Worm (Caenorhabditis elegans) whole organism, mixed stage, embryonic: Measurements from ENCODE around the gene ZC262.7.

Experiments
- ces-1 ChIP-seq: fragments of 150-350 bp; optimal IDR thresholded peaks from 2 replicates; lab custom pipeline; 2014; ENCODE audit warnings: missing biosample characterization, missing genetic modification reagents, missing genetic modification characterization
- drap-1 ChIP-seq: fragments of 200-800 bp; sonication (Bioruptor generic); optimal IDR thresholded peaks from 3 replicates; lab custom pipeline; 2018; ENCODE audit warnings: mild to moderate bottlenecking, missing genetic modification characterization, missing compliant biosample characterization
- mls-2 ChIP-seq: sonication (generic microtip); optimal IDR thresholded peaks from 2 replicates; lab custom pipeline; 2016; ENCODE audit warnings: mild to moderate bottlenecking, missing genetic modification characterization, moderate library complexity, missing compliant biosample characterization
- pha-4 ChIP-seq: fragments of 150-350 bp; optimal IDR thresholded peaks from 2 replicates; lab custom pipeline; 2018; ENCODE audit warnings: missing biosample characterization, missing genetic modification reagents, missing genetic modification characterization
- sptf-1 ChIP-seq: sonication (generic microtip); optimal IDR thresholded peaks from 2 replicates; lab custom pipeline; 2017; ENCODE audit warnings: mild to moderate bottlenecking, missing genetic modification characterization, moderate library complexity, missing compliant biosample characterization
- unc-62 ChIP-seq: fragments of 150-350 bp; optimal IDR thresholded peaks from 2 replicates; lab custom pipeline; 2014; ENCODE audit warnings: missing biosample characterization, missing genetic modification reagents, missing genetic modification characterization

ce11 chrIII:8356407-8356881 lies 12.3 kb upstream of the ZC262.7 start:
- TF ChIP-seq mls-2 (tag; lab: Kevin White, UChicago), result peak; percentile 62
- no peak for TF ChIP-seq sptf-1
- peak; percentile 68 for TF ChIP-seq ces-1 (GFP tag; lab: Kevin White, UChicago)
- TF ChIP-seq unc-62, result peak; percentile 71
- TF ChIP-seq drap-1, result no peak
- TF ChIP-seq pha-4, result peak; percentile 33
